Worm (Caenorhabditis elegans) whole organism, L3 larva: Measurements from ENCODE around the gene Y67H2A.10.

Experiments used
- R02D3.7 ChIP-seq: fragments of 150-350 bp; optimal IDR thresholded peaks from 2 replicates; lab custom pipeline; 2014; ENCODE audit warnings: missing biosample characterization, missing genetic modification characterization
- elt-3 ChIP-seq, 3 experiments: fragments of 150-350 bp in 1 of 3; sonication (generic microtip) in 2 of 3; optimal IDR thresholded peaks; 2 replicates in 2 of 3; 4 replicates in 1 of 3; lab custom pipeline; 2014 to 2017; ENCODE audit warnings: missing biosample characterization in 3 of 3, missing genetic modification characterization in 3 of 3
- lin-39 ChIP-seq: fragments of 150-350 bp; optimal IDR thresholded peaks from 2 replicates; lab custom pipeline; 2018; ENCODE audit warnings: missing biosample characterization, missing genetic modification reagents, missing genetic modification characterization
- nhr-237 ChIP-seq: fragments of 150-350 bp; optimal IDR thresholded peaks from 2 replicates; lab custom pipeline; 2014; ENCODE audit warnings: missing biosample characterization, missing genetic modification characterization
- unc-62 ChIP-seq: fragments of 150-350 bp; sonication (generic microtip); optimal IDR thresholded peaks from 4 replicates; lab custom pipeline; 2014; ENCODE audit warnings: missing biosample characterization, missing genetic modification reagents, missing genetic modification characterization
- zag-1 ChIP-seq: fragments of 150-350 bp; optimal IDR thresholded peaks from 2 replicates; lab custom pipeline; 2014; ENCODE audit warnings: missing biosample characterization, missing genetic modification characterization
- ztf-4 ChIP-seq: fragments of 150-350 bp; optimal IDR thresholded peaks from 2 replicates; lab custom pipeline; 2014; ENCODE audit warnings: missing biosample characterization, missing genetic modification characterization

DNA sequence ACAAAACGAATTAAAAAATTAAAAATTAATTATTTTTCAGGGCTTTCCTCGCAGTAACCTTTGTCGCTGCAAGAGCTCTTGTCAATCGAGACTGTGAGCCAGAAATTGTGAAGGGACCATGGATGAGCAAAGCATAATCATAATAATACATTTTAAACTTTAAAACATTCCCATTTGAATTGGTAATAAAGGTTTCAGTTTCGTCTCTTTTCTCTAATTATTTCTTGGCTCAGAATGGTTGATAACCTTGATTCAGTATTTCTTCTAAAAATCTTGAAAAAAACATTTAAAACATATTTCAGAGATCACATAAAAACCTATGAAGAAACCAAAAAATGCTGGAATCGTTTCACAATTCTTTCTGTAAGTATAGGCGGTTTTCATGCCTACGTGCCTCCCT lies 30.4 kb downstream of the Y67H2A.10 start, which contains the start of gene JC8.16:
- no peak for TF ChIP-seq elt-3 (tag; optimal IDR thresholded peaks at IDR 0.05; lab: Kevin White, UChicago)
- no peak for TF ChIP-seq unc-62 (GFP tag; lab: Kevin White, UChicago)
- no peak for TF ChIP-seq ztf-4 (tag; lab: Kevin White, UChicago)
- no peak for TF ChIP-seq lin-39 (tag; lab: Kevin White, UChicago)
- no peak for TF ChIP-seq zag-1 (tag; lab: Kevin White, UChicago)
- TF ChIP-seq R02D3.7 (tag; lab: Kevin White, UChicago): no peak
- TF ChIP-seq nhr-237 (tag; lab: Kevin White, UChicago): no peak
